Worm (Caenorhabditis elegans) whole organism, late embryonic: ENCODE measurements around the gene ZK154.1.
A peak's percentile ranks its signal among the peaks of the same experiment; 100 is the strongest.

ENCODE experiments used
- K02D7.2 ChIP-seq: sonication (generic microtip); optimal IDR thresholded peaks from 2 replicates; lab custom pipeline; 2017; ENCODE audit warnings: mild to moderate bottlenecking, missing genetic modification characterization, missing compliant biosample characterization
- K09A11.1 ChIP-seq: sonication (generic microtip); optimal IDR thresholded peaks from 2 replicates; lab custom pipeline; 2017; ENCODE audit warnings: antibody characterized with exemption, mild to moderate bottlenecking, missing genetic modification characterization, missing compliant biosample characterization; ENCODE audit not compliant: insufficient read depth
- Y22D7AL.16 ChIP-seq: sonication (generic microtip); optimal IDR thresholded peaks from 2 replicates; lab custom pipeline; 2016; ENCODE audit warnings: missing genetic modification characterization, missing compliant biosample characterization
- ahr-1 ChIP-seq: sonication (generic microtip); optimal IDR thresholded peaks from 2 replicates; lab custom pipeline; 2016; ENCODE audit warnings: missing genetic modification characterization, missing compliant biosample characterization
- ama-1 ChIP-seq: fragments of 150-350 bp; optimal IDR thresholded peaks from 2 replicates; lab custom pipeline; 2014
- ceh-14 ChIP-seq: sonication (generic microtip); optimal IDR thresholded peaks from 2 replicates; lab custom pipeline; 2016; ENCODE audit warnings: missing genotype, missing genetic modification characterization, missing compliant biosample characterization
- ceh-19 ChIP-seq: fragments of 200-800 bp; sonication (Bioruptor generic); optimal IDR thresholded peaks from 2 replicates; lab custom pipeline; 2018; ENCODE audit warnings: mild to moderate bottlenecking, missing genetic modification characterization, missing compliant biosample characterization
- ceh-22 ChIP-seq: sonication (generic microtip); optimal IDR thresholded peaks from 2 replicates; lab custom pipeline; 2017; ENCODE audit warnings: missing biosample characterization, missing genetic modification characterization
- ceh-24 ChIP-seq: sonication (generic microtip); optimal IDR thresholded peaks from 2 replicates; lab custom pipeline; 2016; ENCODE audit warnings: mild to moderate bottlenecking, missing genetic modification characterization, missing compliant biosample characterization
- ceh-31 ChIP-seq: sonication (generic microtip); optimal IDR thresholded peaks from 2 replicates; lab custom pipeline; 2016; ENCODE audit warnings: missing genetic modification characterization, missing compliant biosample characterization
- ceh-45 ChIP-seq: fragments of 200-800 bp; sonication (Bioruptor generic); IDR thresholded peaks from 2 replicates; pipeline ENCODE4 v1.3.6; 2022; ENCODE audit warnings: missing genetic modification reagents, missing genetic modification characterization, missing compliant biosample characterization
- ceh-9 ChIP-seq: sonication (generic microtip); optimal IDR thresholded peaks from 2 replicates; lab custom pipeline; 2016; ENCODE audit warnings: mild to moderate bottlenecking, missing genetic modification characterization, inconsistent platforms, missing compliant biosample characterization
- dmd-4 ChIP-seq: sonication (generic microtip); optimal IDR thresholded peaks from 2 replicates; lab custom pipeline; 2016; ENCODE audit warnings: borderline replicate concordance, missing genetic modification characterization, missing compliant biosample characterization
- dve-1 ChIP-seq: sonication (generic microtip); optimal IDR thresholded peaks from 2 replicates; lab custom pipeline; 2017; ENCODE audit warnings: antibody characterized with exemption, mild to moderate bottlenecking, missing genetic modification characterization, missing compliant biosample characterization
- elt-2 ChIP-seq: sonication (generic microtip); optimal IDR thresholded peaks from 2 replicates; lab custom pipeline; 2016; ENCODE audit warnings: missing genetic modification reagents, missing genetic modification characterization, missing compliant biosample characterization
- ets-4 ChIP-seq: sonication (generic microtip); optimal IDR thresholded peaks from 2 replicates; lab custom pipeline; 2016; ENCODE audit warnings: missing genetic modification characterization, missing compliant biosample characterization
- fkh-10 ChIP-seq: fragments of 150-350 bp; optimal IDR thresholded peaks from 2 replicates; lab custom pipeline; 2014; ENCODE audit warnings: missing biosample characterization, missing genetic modification reagents, missing genetic modification characterization
- gmeb-2 ChIP-seq: sonication (generic microtip); optimal IDR thresholded peaks from 2 replicates; lab custom pipeline; 2016; ENCODE audit warnings: missing genetic modification characterization, inconsistent platforms, missing compliant biosample characterization
- hlh-30 ChIP-seq: sonication (generic microtip); optimal IDR thresholded peaks from 2 replicates; lab custom pipeline; 2017; ENCODE audit warnings: antibody characterized with exemption, missing genetic modification characterization, missing compliant biosample characterization; ENCODE audit not compliant: insufficient read depth
- hlh-8 ChIP-seq: sonication (generic microtip); optimal IDR thresholded peaks from 2 replicates; lab custom pipeline; 2016; ENCODE audit warnings: missing genotype, missing genetic modification characterization, missing compliant biosample characterization
- lim-6 ChIP-seq: sonication (generic microtip); optimal IDR thresholded peaks from 2 replicates; lab custom pipeline; 2016; ENCODE audit warnings: missing genetic modification characterization, missing compliant biosample characterization
- madf-2 ChIP-seq: sonication (generic microtip); optimal IDR thresholded peaks from 2 replicates; lab custom pipeline; 2017; ENCODE audit warnings: missing genetic modification characterization, missing compliant biosample characterization
- mec-3 ChIP-seq: sonication (generic microtip); optimal IDR thresholded peaks from 2 replicates; lab custom pipeline; 2016; ENCODE audit warnings: borderline replicate concordance, missing genetic modification characterization, missing compliant biosample characterization
- nhr-11 ChIP-seq: fragments of 150-350 bp; optimal IDR thresholded peaks from 2 replicates; lab custom pipeline; 2014; ENCODE audit warnings: missing biosample characterization, missing genetic modification characterization
- pag-3 ChIP-seq: sonication (generic microtip); optimal IDR thresholded peaks from 2 replicates; lab custom pipeline; 2016; ENCODE audit warnings: missing compliant biosample characterization, missing genetic modification characterization, borderline replicate concordance
- pat-9 ChIP-seq: fragments of 200-800 bp; sonication (Bioruptor generic); optimal IDR thresholded peaks from 2 replicates; lab custom pipeline; 2018; ENCODE audit warnings: mild to moderate bottlenecking, missing genetic modification characterization, moderate library complexity, missing compliant biosample characterization
- pha-2 ChIP-seq: sonication (generic microtip); optimal IDR thresholded peaks from 2 replicates; lab custom pipeline; 2017; ENCODE audit warnings: mild to moderate bottlenecking, missing genetic modification characterization, missing compliant biosample characterization
- pqm-1 ChIP-seq: sonication (generic microtip); optimal IDR thresholded peaks from 2 replicates; lab custom pipeline; 2016; ENCODE audit warnings: missing genetic modification characterization, missing compliant biosample characterization
- pros-1 ChIP-seq: fragments of 150-350 bp; optimal IDR thresholded peaks from 2 replicates; lab custom pipeline; 2014; ENCODE audit warnings: missing biosample characterization, missing genetic modification reagents, missing genetic modification characterization
- ref-2 ChIP-seq: sonication (generic microtip); optimal IDR thresholded peaks from 2 replicates; lab custom pipeline; 2016; ENCODE audit warnings: missing genetic modification characterization, missing compliant biosample characterization
- sdc-2 ChIP-seq: sonication (generic microtip); optimal IDR thresholded peaks from 2 replicates; lab custom pipeline; 2016; ENCODE audit warnings: missing genotype, missing genetic modification characterization, missing compliant biosample characterization
- sox-4 ChIP-seq: sonication (generic microtip); optimal IDR thresholded peaks from 2 replicates; lab custom pipeline; 2017; ENCODE audit warnings: mild to moderate bottlenecking, missing genetic modification characterization, inconsistent platforms, missing compliant biosample characterization
- syd-9 ChIP-seq: sonication (generic microtip); optimal IDR thresholded peaks from 2 replicates; lab custom pipeline; 2016; ENCODE audit warnings: mild to moderate bottlenecking, missing genetic modification characterization, moderate library complexity, missing compliant biosample characterization
- tbx-7 ChIP-seq: sonication (generic microtip); optimal IDR thresholded peaks from 2 replicates; lab custom pipeline; 2016; ENCODE audit warnings: missing genotype, missing genetic modification characterization, missing compliant biosample characterization
- ttx-3 ChIP-seq: sonication (generic microtip); optimal IDR thresholded peaks from 2 replicates; lab custom pipeline; 2016; ENCODE audit warnings: missing genetic modification reagents, missing genetic modification characterization, missing compliant biosample characterization
- unc-3 ChIP-seq, 2 experiments: fragments of 200-800 bp in 1 of 2; sonication (Bioruptor generic) in 1 of 2; sonication (generic microtip) in 1 of 2; conservative IDR thresholded peaks in 1 of 2; optimal IDR thresholded peaks in 1 of 2; 2 replicates each; pipeline versions ENCODE4 v1.3.6 to Lab custom; 2016 to 2022; ENCODE audit warnings: missing compliant biosample characterization in 2 of 2, missing genetic modification characterization in 2 of 2, missing genetic modification reagents in 1 of 2
- unc-55 ChIP-seq: sonication (generic microtip); optimal IDR thresholded peaks from 2 replicates; lab custom pipeline; 2017; ENCODE audit warnings: missing biosample characterization, missing genetic modification reagents, missing genetic modification characterization
- unc-86 ChIP-seq: sonication (generic microtip); optimal IDR thresholded peaks from 2 replicates; lab custom pipeline; 2016; ENCODE audit warnings: missing genetic modification characterization, missing compliant biosample characterization
- ztf-16 ChIP-seq: sonication (generic microtip); optimal IDR thresholded peaks from 2 replicates; lab custom pipeline; 2017; ENCODE audit warnings: missing genetic modification characterization, missing compliant biosample characterization

Gene ZK154.1

ce11 chrX:7809352-7810196, 30.2 kb downstream of the ZK154.1 start (continued):
- TF ChIP-seq K09A11.1 (tag; lab: Kevin White, UChicago) (no peak), pqm-1 (no peak), ceh-31 (tag; lab: Kevin White, UChicago) (peak; percentile 64), K02D7.2 (tag; lab: Kevin White, UChicago) (no peak), ceh-22 (no peak), mec-3 (no peak), ets-4 (tag; lab: Kevin White, UChicago) (no peak), ceh-24 (no peak), pat-9 (tag; lab: Kevin White, UChicago) (peak; percentile 5), dve-1 (tag; lab: Kevin White, UChicago) (no peak), ceh-9 (tag; lab: Kevin White, UChicago) (no peak), syd-9 (no peak), pha-2 (tag; lab: Kevin White, UChicago) (no peak), hlh-8 (tag; lab: Kevin White, UChicago) (peak; percentile 23), sdc-2 (tag; lab: Kevin White, UChicago) (peak; percentile 5), unc-86 (tag; lab: Kevin White, UChicago) (no peak), Y22D7AL.16 (no peak), gmeb-2 (no peak), hlh-30 (peak; percentile 62), elt-2 (tag; lab: Kevin White, UChicago) (peak; percentile 20), lim-6 (tag; lab: Kevin White, UChicago) (no peak)

ce11 chrX:7810991-7811390, 31.6 kb downstream of the ZK154.1 start:
- TF ChIP-seq ttx-3 (tag; lab: Kevin White, UChicago): no peak
- TF ChIP-seq K02D7.2 (tag; lab: Kevin White, UChicago): no peak
- TF ChIP-seq ztf-16 (tag; lab: Kevin White, UChicago): no peak
- no peak for TF ChIP-seq K09A11.1 (tag; lab: Kevin White, UChicago)
- no peak for TF ChIP-seq ahr-1 (tag; lab: Kevin White, UChicago)
- no peak for TF ChIP-seq fkh-10
- no peak for TF ChIP-seq ref-2 (tag; lab: Kevin White, UChicago)
- no peak for TF ChIP-seq pros-1 (tag; lab: Kevin White, UChicago)
- no peak for TF ChIP-seq hlh-8 (tag; lab: Kevin White, UChicago)
- no peak for TF ChIP-seq ceh-24
- TF ChIP-seq dmd-4: no peak
- no peak for TF ChIP-seq pag-3 (tag; lab: Kevin White, UChicago)

- TF ChIP-seq unc-55 (GFP tag; lab: Kevin White, UChicago) (no peak), madf-2 (tag; lab: Kevin White, UChicago) (no peak), elt-2 (tag; lab: Kevin White, UChicago) (peak; percentile 50)
- TF ChIP-seq, all 69 proteins: peak for 1
Measured at ce11 chrX:7814747-7815146, 35.4 kb downstream of the ZK154.1 start.

- TF ChIP-seq ceh-45 (no peak), unc-3 (GFP tag; conservative IDR thresholded peaks at IDR 0.05; lab: Robert Waterston, UW) (no peak), unc-3 (tag; optimal IDR thresholded peaks at IDR 0.05; lab: Kevin White, UChicago) (no peak), ceh-14 (tag; lab: Kevin White, UChicago) (no peak), nhr-11 (no peak), Y22D7AL.16 (no peak), ama-1 (lab: Kevin White, UChicago) (no peak), sox-4 (tag; lab: Kevin White, UChicago) (no peak), hlh-8 (tag; lab: Kevin White, UChicago) (no peak), ceh-19 (GFP tag; lab: Kevin White, UChicago) (no peak), syd-9 (no peak), tbx-7 (tag; lab: Kevin White, UChicago) (no peak)
Measured at ce11 chrX:7815230-7815629, 35.9 kb downstream of the ZK154.1 start.
